Worm (Caenorhabditis elegans): ENCODE measurements around the gene sra-13.

sra-13 gene

ce11 chrII:8407491-8407890 lies at the start of gene sra-13:
sra-13 (plus strand) TSS chrII:8407685.
- TF ChIP-seq ceh-18 (tag; optimal IDR thresholded peaks at IDR 0.05): no peak
- no peak for TF ChIP-seq pqm-1 (tag; optimal IDR thresholded peaks at IDR 0.05)
- no peak for TF ChIP-seq K09A11.1 (tag; optimal IDR thresholded peaks at IDR 0.05; ENCODE audit: insufficient read depth)
- no peak for TF ChIP-seq sox-4 (tag; optimal IDR thresholded peaks at IDR 0.05)
- TF ChIP-seq T23F11.4 (GFP tag; optimal IDR thresholded peaks at IDR 0.05): no peak
- no peak for TF ChIP-seq ceh-19 (GFP tag; optimal IDR thresholded peaks at IDR 0.05)
- no peak for TF ChIP-seq odd-2 (tag; optimal IDR thresholded peaks at IDR 0.05)
- no peak for TF ChIP-seq F13H6.1 (tag; optimal IDR thresholded peaks at IDR 0.05)
- TF ChIP-seq unc-86 (tag; optimal IDR thresholded peaks at IDR 0.05): no peak
- TF ChIP-seq ttx-3 (tag; optimal IDR thresholded peaks at IDR 0.05): no peak

DNA sequence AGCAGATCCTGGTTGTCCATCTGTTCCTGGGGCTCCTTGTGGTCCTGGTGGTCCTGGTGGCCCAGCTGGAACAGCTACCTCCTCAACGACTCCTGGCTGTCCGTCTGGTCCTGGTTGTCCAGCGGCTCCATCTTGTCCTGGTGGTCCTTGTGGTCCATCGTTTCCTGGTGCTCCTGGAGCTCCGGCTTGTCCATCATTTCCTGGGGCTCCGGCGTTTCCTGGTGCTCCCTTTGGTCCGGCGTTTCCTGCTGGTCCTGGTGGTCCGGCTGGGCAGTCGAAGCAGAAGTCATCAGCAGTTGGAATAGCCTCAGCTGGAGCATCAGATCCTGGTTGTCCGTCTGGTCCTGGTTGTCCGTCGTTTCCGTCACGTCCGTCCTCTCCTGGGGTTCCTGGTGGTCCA lies 49.0 kb upstream of the sra-13 start:
- TF ChIP-seq elt-4 (tag; optimal IDR thresholded peaks at IDR 0.05): peak; percentile 56
- TF ChIP-seq mec-3 (tag; optimal IDR thresholded peaks at IDR 0.05; ENCODE audit: borderline replicate concordance): peak; percentile 14
- TF ChIP-seq fax-1 (tag; optimal IDR thresholded peaks at IDR 0.05): no peak
- TF ChIP-seq ceh-9 (tag; optimal IDR thresholded peaks at IDR 0.05): no peak
- no peak for TF ChIP-seq T23F11.4 (GFP tag; optimal IDR thresholded peaks at IDR 0.05)
- peak; percentile 25 for TF ChIP-seq fkh-6 (tag; optimal IDR thresholded peaks at IDR 0.05)
- TF ChIP-seq tbx-2 (tag; optimal IDR thresholded peaks at IDR 0.05): no peak
- TF ChIP-seq pag-3 (tag; optimal IDR thresholded peaks at IDR 0.05; ENCODE audit: borderline replicate concordance): peak; percentile 16

DNA sequence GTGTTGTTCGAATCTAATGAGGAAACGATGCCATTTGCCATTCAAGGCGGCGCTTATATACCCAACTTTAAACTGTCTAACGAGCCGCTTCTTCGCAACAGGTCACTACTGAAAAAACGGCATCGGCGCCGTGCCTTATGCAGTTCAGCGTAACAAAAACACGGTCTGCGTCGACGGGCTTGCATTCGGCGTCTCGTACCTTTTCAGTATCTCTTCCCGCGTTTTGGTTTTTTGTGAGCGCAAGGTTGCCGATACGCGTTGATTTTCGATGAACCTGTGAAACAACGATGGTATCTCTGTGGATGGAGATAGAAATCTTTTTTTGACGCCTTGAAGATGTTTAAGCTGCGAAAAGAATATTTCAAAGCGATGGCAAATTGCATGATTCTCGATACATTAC lies 48.1 kb upstream of the sra-13 start, which contains the start of gene col-77:
col-77 (minus strand) TSS at position 32 of the 400 bp plus-strand sequence.
- TF ChIP-seq lim-6 (tag; optimal IDR thresholded peaks at IDR 0.05): no peak
- no peak for TF ChIP-seq K02D7.2 (tag; optimal IDR thresholded peaks at IDR 0.05)
- TF ChIP-seq ceh-2 (tag; optimal IDR thresholded peaks at IDR 0.05): no peak
- TF ChIP-seq unc-42 (tag; optimal IDR thresholded peaks at IDR 0.05): no peak
- TF ChIP-seq eyg-1 (tag; optimal IDR thresholded peaks at IDR 0.05): no peak

- TF ChIP-seq unc-3 (GFP tag; conservative IDR thresholded peaks at IDR 0.05) (no peak), unc-3 (tag; optimal IDR thresholded peaks at IDR 0.05) (no peak), nhr-11 (tag; optimal IDR thresholded peaks at IDR 0.05) (no peak), nfya-1 (tag; optimal IDR thresholded peaks at IDR 0.05) (no peak), ama-1 (optimal IDR thresholded peaks at IDR 0.05) (no peak), ceh-34 (tag; optimal IDR thresholded peaks at IDR 0.05) (no peak)
Observed at ce11 chrII:8360453-8360852, 47.0 kb upstream of the sra-13 start, which contains the start of gene M195.2. M195.2 (plus strand) TSS chrII:8360753.

DNA sequence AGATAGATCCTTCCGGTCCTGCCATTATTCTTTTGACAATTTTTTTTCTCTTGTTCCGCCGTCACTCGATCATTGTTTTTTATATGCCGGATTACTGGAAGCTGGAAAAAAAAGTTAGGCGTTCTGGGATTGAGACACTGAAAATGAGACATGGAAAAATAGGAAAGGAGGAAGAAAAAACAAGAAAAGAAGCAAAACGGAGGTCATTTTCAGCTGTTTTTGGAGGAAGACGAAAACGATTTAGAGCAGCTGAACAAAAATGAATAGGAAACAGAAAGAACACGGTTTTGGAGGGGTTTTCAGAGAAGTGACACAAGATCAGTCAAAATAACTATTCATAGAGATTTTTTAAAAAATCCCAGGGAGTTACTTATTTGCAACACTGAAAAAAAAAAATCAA lies 38.4 kb upstream of the sra-13 start, which contains the start of gene amt-3:
amt-3 (minus strand) TSS at position 101 of the 400 bp plus-strand sequence.
- TF ChIP-seq nfya-1 (tag; optimal IDR thresholded peaks at IDR 0.05) (no peak), ceh-9 (tag; optimal IDR thresholded peaks at IDR 0.05) (no peak), pat-9 (tag; optimal IDR thresholded peaks at IDR 0.05) (no peak), ceh-22 (tag; optimal IDR thresholded peaks at IDR 0.05) (no peak), hlh-6 (tag; optimal IDR thresholded peaks at IDR 0.05) (no peak), elt-2 (tag; optimal IDR thresholded peaks at IDR 0.05) (no peak), fax-1 (tag; optimal IDR thresholded peaks at IDR 0.05) (no peak)

DNA sequence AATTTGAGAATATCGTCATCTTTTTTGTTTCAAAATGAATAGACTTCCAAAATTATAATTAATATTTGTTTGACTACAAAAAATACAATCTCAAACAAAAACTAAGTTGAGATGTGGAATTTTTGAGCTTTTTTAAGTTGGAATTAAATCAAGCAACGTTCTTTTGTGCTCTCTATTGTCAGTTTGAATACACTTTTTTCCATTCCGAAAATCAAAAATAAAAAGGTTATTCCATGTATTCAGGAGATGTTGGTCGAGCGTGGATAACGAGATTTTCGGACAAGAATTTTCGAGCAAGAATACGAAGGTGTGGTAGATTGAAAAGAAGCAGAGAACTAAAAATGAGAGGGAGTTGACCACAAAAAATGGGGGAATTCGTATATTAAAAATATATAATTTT lies 37.3 kb upstream of the sra-13 start:
- TF ChIP-seq nhr-11 (tag; optimal IDR thresholded peaks at IDR 0.05): no peak
- TF ChIP-seq fkh-6 (tag; optimal IDR thresholded peaks at IDR 0.05): no peak
- TF ChIP-seq che-1 (tag; optimal IDR thresholded peaks at IDR 0.05): no peak
- no peak for TF ChIP-seq unc-3 (GFP tag; conservative IDR thresholded peaks at IDR 0.05)
- TF ChIP-seq unc-3 (tag; optimal IDR thresholded peaks at IDR 0.05): no peak
- no peak for TF ChIP-seq fkh-10 (GFP tag; optimal IDR thresholded peaks at IDR 0.05)
- no peak for TF ChIP-seq unc-55 (GFP tag; optimal IDR thresholded peaks at IDR 0.05)
- TF ChIP-seq tbx-7 (tag; optimal IDR thresholded peaks at IDR 0.05): no peak
- no peak for TF ChIP-seq pat-9 (tag; optimal IDR thresholded peaks at IDR 0.05)
- no peak for TF ChIP-seq ahr-1 (tag; optimal IDR thresholded peaks at IDR 0.05)
